Worm (Caenorhabditis elegans): ENCODE data around the gene trul-1.

- TF ChIP-seq ceh-91 (GFP tag; IDR thresholded peaks at IDR 0.05), result no peak
- no peak for TF ChIP-seq nfya-1 (tag; optimal IDR thresholded peaks at IDR 0.05; ENCODE audit: borderline replicate concordance, insufficient read depth)
- no peak for TF ChIP-seq hrde-1 (tag; optimal IDR thresholded peaks at IDR 0.05; ENCODE audit: borderline replicate concordance)
- TF ChIP-seq unc-62 (GFP tag; optimal IDR thresholded peaks at IDR 0.05), result no peak
Observed at ce11 chrII:300977-301772, 18.8 kb upstream of the trul-1 start, which contains the start of gene K01A2.5.

Measured in whole organism, young adult.